Fruit fly (Drosophila melanogaster) whole organism, embryonic: ENCODE measurements around the gene Ubi-p63E.

Experiments
- ATbp ChIP-seq: fragments of 200-800 bp; sonication (Bioruptor generic); optimal IDR thresholded peaks from 2 replicates; lab custom pipeline; 2017; ENCODE audit warnings: missing biosample characterization, mild to moderate bottlenecking, missing genetic modification characterization, missing genetic modification reagents
- Bdp1 ChIP-seq: fragments of 200-800 bp; sonication (Bioruptor generic); optimal IDR thresholded peaks from 3 replicates; lab custom pipeline; 2016; ENCODE audit warnings: missing biosample characterization, missing genetic modification characterization
- Bgb ChIP-seq: fragments of 200-800 bp; sonication (Bioruptor generic); IDR thresholded peaks from 2 replicates; pipeline ENCODE4 v1.3.6; 2022; ENCODE audit warnings: missing biosample characterization, missing genetic modification characterization; ENCODE audit not compliant: partially characterized antibody
- CG10654 ChIP-seq: fragments of 200-800 bp; sonication (Bioruptor generic); optimal IDR thresholded peaks from 2 replicates; lab custom pipeline; 2016; ENCODE audit warnings: missing biosample characterization, missing genetic modification characterization
- CG10979 ChIP-seq: fragments of 200-800 bp; sonication (Bioruptor generic); optimal IDR thresholded peaks from 2 replicates; lab custom pipeline; 2018; ENCODE audit warnings: missing biosample characterization, mild to moderate bottlenecking, missing genetic modification characterization, moderate library complexity
- CG12299 ChIP-seq: fragments of 200-800 bp; sonication (Bioruptor generic); optimal IDR thresholded peaks from 2 replicates; lab custom pipeline; 2018; ENCODE audit warnings: missing biosample characterization, mild to moderate bottlenecking, missing genetic modification characterization
- CG12659 ChIP-seq: fragments of 200-800 bp; sonication (Bioruptor generic); optimal IDR thresholded peaks from 3 replicates; lab custom pipeline; 2017; ENCODE audit warnings: mild to moderate bottlenecking, missing biosample characterization, missing genetic modification reagents, missing genetic modification characterization
- CG13287 ChIP-seq: fragments of 200-800 bp; sonication (Bioruptor generic); IDR thresholded peaks from 2 replicates; pipeline ENCODE4 v1.3.6; 2022; ENCODE audit warnings: missing biosample characterization, missing genetic modification characterization; ENCODE audit not compliant: partially characterized antibody
- CG1647 ChIP-seq: fragments of 200-800 bp; sonication (Bioruptor generic); optimal IDR thresholded peaks from 3 replicates; lab custom pipeline; 2016; ENCODE audit warnings: missing biosample characterization, missing genetic modification characterization
- CG16779 ChIP-seq: fragments of 200-800 bp; sonication (Bioruptor generic); IDR thresholded peaks from 2 replicates; pipeline ENCODE4 v1.3.6; 2022; ENCODE audit warnings: missing biosample characterization, missing genetic modification characterization
- CG2875 ChIP-seq: fragments of 200-800 bp; sonication (Bioruptor generic); optimal IDR thresholded peaks from 2 replicates; lab custom pipeline; 2017; ENCODE audit warnings: missing biosample characterization, mild to moderate bottlenecking, missing genetic modification characterization, missing genetic modification reagents
- CG32772 ChIP-seq: fragments of 200-800 bp; sonication (Bioruptor generic); IDR thresholded peaks from 2 replicates; pipeline ENCODE4 v1.3.6; 2022; ENCODE audit warnings: missing biosample characterization, missing genetic modification characterization
- CG33213 ChIP-seq: fragments of 200-800 bp; sonication (Bioruptor generic); optimal IDR thresholded peaks from 3 replicates; lab custom pipeline; 2016; ENCODE audit warnings: missing biosample characterization, missing genetic modification characterization
- CG3726 ChIP-seq: fragments of 200-800 bp; sonication (Bioruptor generic); IDR thresholded peaks from 3 replicates; pipeline ENCODE4, ENCODE4 v1.3.6; 2022; ENCODE audit warnings: missing biosample characterization, missing genetic modification characterization
- CG42726 ChIP-seq: fragments of 200-800 bp; sonication (Bioruptor generic); IDR thresholded peaks from 2 replicates; pipeline ENCODE4 v1.3.6; 2022; ENCODE audit warnings: missing biosample characterization, missing genetic modification characterization; ENCODE audit not compliant: partially characterized antibody
- CG4282 ChIP-seq: fragments of 200-800 bp; sonication (Bioruptor generic); optimal IDR thresholded peaks from 2 replicates; lab custom pipeline; 2016; ENCODE audit warnings: missing biosample characterization, missing genetic modification characterization
- CG4617 ChIP-seq: fragments of 200-800 bp; sonication (Bioruptor generic); optimal IDR thresholded peaks from 3 replicates; lab custom pipeline; 2016; ENCODE audit warnings: missing biosample characterization, missing genetic modification characterization, borderline replicate concordance
- CG4820 ChIP-seq: fragments of 200-800 bp; sonication (Bioruptor generic); optimal IDR thresholded peaks from 3 replicates; lab custom pipeline; 2016; ENCODE audit warnings: missing biosample characterization, missing genetic modification characterization
- CG4854 ChIP-seq: fragments of 200-800 bp; sonication (Bioruptor generic); optimal IDR thresholded peaks from 2 replicates; lab custom pipeline; 2016; ENCODE audit warnings: missing biosample characterization, missing genetic modification characterization, inconsistent platforms
- CG6765 ChIP-seq: fragments of 200-800 bp; sonication (Bioruptor generic); optimal IDR thresholded peaks from 3 replicates; lab custom pipeline; 2017; ENCODE audit warnings: missing biosample characterization, mild to moderate bottlenecking, missing genetic modification characterization
- CG8924 ChIP-seq: fragments of 200-800 bp; optimal IDR thresholded peaks from 3 replicates; lab custom pipeline; 2019; ENCODE audit warnings: missing biosample characterization, mild to moderate bottlenecking, missing genetic modification characterization, moderate library complexity
- Dll ChIP-seq: fragments of 200-800 bp; sonication (Bioruptor generic); IDR thresholded peaks from 4 replicates; pipeline ENCODE4 v1.3.6; 2022; ENCODE audit warnings: missing biosample characterization, missing genetic modification characterization; ENCODE audit not compliant: partially characterized antibody
- Dp ChIP-seq: fragments of 200-800 bp; sonication (Bioruptor generic); optimal IDR thresholded peaks from 2 replicates; lab custom pipeline; 2018; ENCODE audit warnings: missing biosample characterization, mild to moderate bottlenecking, missing genetic modification characterization, moderate library complexity
- Fer2 ChIP-seq: fragments of 200-800 bp; sonication (Bioruptor generic); optimal IDR thresholded peaks from 2 replicates; lab custom pipeline; 2018; ENCODE audit warnings: missing biosample characterization, mild to moderate bottlenecking, missing genetic modification characterization, moderate library complexity
- H15 ChIP-seq: fragments of 200-800 bp; sonication (Bioruptor generic); IDR thresholded peaks from 3 replicates; pipeline ENCODE4 v1.3.6; 2022; ENCODE audit warnings: missing biosample characterization, missing genetic modification characterization
- HLH4C ChIP-seq: fragments of 200-800 bp; sonication (Bioruptor generic); IDR thresholded peaks from 3 replicates; pipeline ENCODE4 v1.3.6; 2022; ENCODE audit warnings: missing biosample characterization, missing genetic modification characterization; ENCODE audit not compliant: partially characterized antibody
- HmgZ ChIP-seq: fragments of 200-800 bp; sonication (Bioruptor generic); optimal IDR thresholded peaks from 2 replicates; lab custom pipeline; 2018; ENCODE audit warnings: missing biosample characterization, mild to moderate bottlenecking, missing genetic modification characterization
- MESR4 ChIP-seq: fragments of 200-800 bp; sonication (Bioruptor generic); optimal IDR thresholded peaks from 2 replicates; lab custom pipeline; 2018; ENCODE audit warnings: missing biosample characterization, mild to moderate bottlenecking, missing genetic modification characterization, moderate library complexity
- Myb ChIP-seq: fragments of 200-800 bp; sonication (Bioruptor generic); optimal IDR thresholded peaks from 2 replicates; lab custom pipeline; 2016; ENCODE audit warnings: missing biosample characterization, missing genetic modification characterization
- Pdp1 ChIP-seq, 2 experiments: fragments of 200-800 bp; sonication (Bioruptor generic); optimal IDR thresholded peaks; 3 replicates each; lab custom pipeline; 2016; ENCODE audit warnings: missing biosample characterization in 2 of 2, missing genetic modification characterization in 2 of 2, mild to moderate bottlenecking in 1 of 2, moderate library complexity in 1 of 2
- Scr ChIP-seq: fragments of 200-800 bp; sonication (Bioruptor generic); IDR thresholded peaks from 2 replicates; pipeline ENCODE4 v1.3.6; 2022; ENCODE audit warnings: missing biosample characterization, missing genetic modification characterization; ENCODE audit not compliant: partially characterized antibody
- al ChIP-seq: fragments of 200-800 bp; sonication (Bioruptor generic); IDR thresholded peaks from 2 replicates; pipeline ENCODE4 v1.3.6; 2022; ENCODE audit warnings: missing biosample characterization, missing genetic modification characterization
- amos ChIP-seq: fragments of 200-800 bp; sonication (Bioruptor generic); IDR thresholded peaks from 2 replicates; pipeline ENCODE4 v1.3.6; 2022; ENCODE audit warnings: missing biosample characterization, missing genetic modification characterization; ENCODE audit not compliant: partially characterized antibody
- ato ChIP-seq: fragments of 200-800 bp; sonication (Bioruptor generic); IDR thresholded peaks from 2 replicates; pipeline ENCODE4 v1.3.6; 2022; ENCODE audit warnings: missing biosample characterization, missing genetic modification characterization; ENCODE audit not compliant: partially characterized antibody
- bbx ChIP-seq: fragments of 200-800 bp; sonication (Bioruptor generic); IDR thresholded peaks from 2 replicates; pipeline ENCODE4 v1.3.6; 2022; ENCODE audit warnings: missing biosample characterization, missing genetic modification characterization; ENCODE audit not compliant: partially characterized antibody
- btn ChIP-seq: fragments of 200-800 bp; sonication (Bioruptor generic); optimal IDR thresholded peaks from 2 replicates; lab custom pipeline; 2016; ENCODE audit warnings: missing biosample characterization, missing genetic modification characterization
- caup ChIP-seq: fragments of 200-800 bp; sonication (Bioruptor generic); optimal IDR thresholded peaks from 3 replicates; lab custom pipeline; 2017; ENCODE audit warnings: missing biosample characterization, mild to moderate bottlenecking, missing genetic modification characterization, moderate library complexity; ENCODE audit not compliant: severe bottlenecking
- fd102C ChIP-seq: fragments of 200-800 bp; sonication (Bioruptor generic); optimal IDR thresholded peaks from 2 replicates; lab custom pipeline; 2018; ENCODE audit warnings: missing biosample characterization, mild to moderate bottlenecking, missing genetic modification characterization, moderate library complexity
- fd64A ChIP-seq: fragments of 200-800 bp; sonication (Bioruptor generic); optimal IDR thresholded peaks from 3 replicates; lab custom pipeline; 2018; ENCODE audit warnings: missing biosample characterization, mild to moderate bottlenecking, missing genetic modification characterization
- gfzf ChIP-seq: fragments of 200-800 bp; sonication (Bioruptor generic); optimal IDR thresholded peaks from 2 replicates; lab custom pipeline; 2016; ENCODE audit warnings: missing biosample characterization, mild to moderate bottlenecking, missing genetic modification characterization, moderate library complexity
- lilli ChIP-seq: fragments of 200-800 bp; sonication (Bioruptor generic); optimal IDR thresholded peaks from 3 replicates; lab custom pipeline; 2016; ENCODE audit warnings: missing biosample characterization, missing genetic modification characterization
- psq ChIP-seq: fragments of 200-800 bp; sonication (Bioruptor generic); optimal IDR thresholded peaks from 2 replicates; lab custom pipeline; 2017; ENCODE audit warnings: missing biosample characterization, missing genetic modification characterization
- pzg ChIP-seq: fragments of 200-800 bp; sonication (Bioruptor generic); optimal IDR thresholded peaks from 3 replicates; lab custom pipeline; 2018; ENCODE audit warnings: missing biosample characterization, mild to moderate bottlenecking, missing genetic modification characterization, moderate library complexity
- sc ChIP-seq, 3 experiments: fragments of >200 bp in 2 of 3; fragments of 200-800 bp in 1 of 3; sonication (Bioruptor generic) in 1 of 3; optimal IDR thresholded peaks; 2 replicates in 2 of 3; 3 replicates in 1 of 3; lab custom pipeline; 2017; ENCODE audit warnings: mild to moderate bottlenecking in 1 of 3, missing biosample characterization in 1 of 3, missing genetic modification characterization in 1 of 3, missing genetic modification reagents in 1 of 3
- sna ChIP-seq: fragments of 200-800 bp; sonication (Bioruptor generic); IDR thresholded peaks from 2 replicates; pipeline ENCODE4 v1.3.6; 2022; ENCODE audit warnings: missing biosample characterization, missing genetic modification characterization; ENCODE audit not compliant: partially characterized antibody
- unc-4 ChIP-seq: fragments of 200-800 bp; sonication (Bioruptor generic); IDR thresholded peaks from 2 replicates; pipeline ENCODE4 v1.3.6; 2022; ENCODE audit warnings: missing biosample characterization, missing genetic modification characterization; ENCODE audit not compliant: partially characterized antibody
- vnd ChIP-seq: fragments of 200-800 bp; sonication (Bioruptor generic); IDR thresholded peaks from 3 replicates; pipeline ENCODE4 v1.3.6; 2022; ENCODE audit warnings: missing biosample characterization, missing genetic modification characterization; ENCODE audit not compliant: partially characterized antibody

Ubi-p63E gene

dm6 chr3L:3937806-3938205, 34.8 kb upstream of the Ubi-p63E start, which contains the start of gene CG10866 (continued):
- TF ChIP-seq btn (no peak), CG3726 (no peak), psq (no peak), CG4820 (GFP tag; lab: Kevin White, UChicago) (no peak), Bgb (GFP tag; lab: Robert Waterston, UW) (peak; percentile 85), bbx (peak; percentile 85), CG10654 (no peak), ato (GFP tag; lab: Robert Waterston, UW) (peak; percentile 56), fd102C (GFP tag; lab: Kevin White, UChicago) (no peak), Pdp1 (GFP tag; optimal IDR thresholded peaks at IDR 0.05; lab: Kevin White, UChicago) (peak in 1 of 2 experiments; percentile 51), Myb (peak; percentile 93), CG13287 (GFP tag; lab: Robert Waterston, UW) (peak; percentile 92), gfzf (GFP tag; lab: Kevin White, UChicago) (peak; percentile 46), caup (GFP tag; lab: Kevin White, UChicago) (no peak), CG2875 (no peak), Scr (peak; percentile 85), CG4617 (GFP tag; lab: Kevin White, UChicago) (peak; percentile 25), HLH4C (GFP tag; lab: Robert Waterston, UW) (peak; percentile 84), sna (GFP tag; lab: Robert Waterston, UW) (peak; percentile 82), CG12659 (GFP tag; lab: Kevin White, UChicago) (peak; percentile 6), al (GFP tag; lab: Robert Waterston, UW) (no peak), CG8924 (tag; lab: Kevin White, UChicago) (no peak), MESR4 (peak; percentile 42), Dll (GFP tag; lab: Robert Waterston, UW) (peak; percentile 87; the same call in 3 of the 4 replicates), unc-4 (GFP tag; lab: Robert Waterston, UW) (peak; percentile 84), CG32772 (GFP tag; lab: Robert Waterston, UW) (no peak), sc (optimal IDR thresholded peaks at IDR 0.05; lab: Kevin White, UChicago) (no peak), sc (GFP tag; optimal IDR thresholded peaks at IDR 0.05; lab: Kevin White, UChicago) (no peak), fd64A (no peak), CG4282 (GFP tag; lab: Kevin White, UChicago) (no peak), lilli (GFP tag; lab: Kevin White, UChicago) (no peak), CG33213 (GFP tag; lab: Kevin White, UChicago) (no peak), Fer2 (tag; lab: Kevin White, UChicago) (no peak), ATbp (GFP tag; lab: Kevin White, UChicago) (no peak), Dp (GFP tag; lab: Kevin White, UChicago) (peak; percentile 77), CG42726 (GFP tag; lab: Robert Waterston, UW) (peak; percentile 52; the same call in 1 of the 2 replicates), CG12299 (tag; lab: Kevin White, UChicago) (no peak), pzg (GFP tag; lab: Kevin White, UChicago) (peak; percentile 73), CG6765 (GFP tag; lab: Kevin White, UChicago) (no peak), vnd (GFP tag; lab: Robert Waterston, UW) (peak; percentile 73), H15 (no peak), CG16779 (GFP tag; lab: Robert Waterston, UW) (no peak), amos (GFP tag; lab: Robert Waterston, UW) (peak; percentile 87; the same call in 1 of the 2 replicates), HmgZ (tag; lab: Kevin White, UChicago) (peak; percentile 1), CG4854 (GFP tag; lab: Kevin White, UChicago) (no peak), CG10979 (no peak), CG1647 (GFP tag; lab: Kevin White, UChicago) (no peak), Bdp1 (GFP tag; lab: Kevin White, UChicago) (no peak)
